Fruit fly (Drosophila melanogaster): ENCODE data around the gene Nepl19.

dm6 chr3R:28830746-28831145 is 49.2 kb downstream of the Nepl19 start:
- TF ChIP-seq CTCF (optimal IDR thresholded peaks at IDR 0.05) (no peak), CG8478 (optimal IDR thresholded peaks at IDR 0.05) (no peak)

Measured in S2 (cell line).